Worm (Caenorhabditis elegans) whole organism, L1 larva: ENCODE data around the gene ZK1290.15.

Source experiments
- C04F5.9 ChIP-seq: sonication (generic microtip); optimal IDR thresholded peaks from 2 replicates; lab custom pipeline; 2016; ENCODE audit warnings: missing genetic modification characterization, missing compliant biosample characterization
- C34B4.2 ChIP-seq: sonication (generic microtip); optimal IDR thresholded peaks from 2 replicates; lab custom pipeline; 2017; ENCODE audit warnings: mild to moderate bottlenecking, missing genetic modification characterization, missing compliant biosample characterization
- F16B12.6 ChIP-seq: fragments of 150-350 bp; optimal IDR thresholded peaks from 2 replicates; lab custom pipeline; 2014; ENCODE audit warnings: missing biosample characterization, missing genetic modification characterization
- aha-1 ChIP-seq: fragments of 150-350 bp; optimal IDR thresholded peaks from 2 replicates; lab custom pipeline; 2014; ENCODE audit warnings: missing biosample characterization, missing genetic modification characterization
- alr-1 ChIP-seq: fragments of 200-800 bp; sonication (Bioruptor generic); optimal IDR thresholded peaks from 2 replicates; lab custom pipeline; 2018; ENCODE audit warnings: borderline replicate concordance, mild to moderate bottlenecking, missing genetic modification characterization, missing compliant biosample characterization
- aly-2 ChIP-seq: fragments of 150-350 bp; optimal IDR thresholded peaks from 2 replicates; lab custom pipeline; 2014; ENCODE audit warnings: missing biosample characterization, missing genetic modification characterization
- blmp-1 ChIP-seq: fragments of 150-350 bp; optimal IDR thresholded peaks from 2 replicates; lab custom pipeline; 2014; ENCODE audit warnings: missing biosample characterization, missing genetic modification characterization
- ceh-63 ChIP-seq: fragments of 200-800 bp; sonication (Bioruptor generic); optimal IDR thresholded peaks from 2 replicates; lab custom pipeline; 2018; ENCODE audit warnings: mild to moderate bottlenecking, missing genetic modification characterization, missing compliant biosample characterization
- ceh-88 ChIP-seq: fragments of 200-800 bp; sonication (Bioruptor generic); IDR thresholded peaks from 2 replicates; pipeline ENCODE4 v1.3.6; 2022; ENCODE audit warnings: missing genetic modification characterization, missing compliant biosample characterization
- ces-1 ChIP-seq: fragments of 150-350 bp; optimal IDR thresholded peaks from 2 replicates; lab custom pipeline; 2014; ENCODE audit warnings: missing biosample characterization, missing genetic modification reagents, missing genetic modification characterization
- dpl-1 ChIP-seq, 3 experiments: fragments of 150-350 bp in 2 of 3; sonication (generic microtip) in 1 of 3; optimal IDR thresholded peaks; 2 replicates each; lab custom pipeline; 2014 to 2017; ENCODE audit warnings: missing biosample characterization in 3 of 3, missing genetic modification characterization in 3 of 3, missing genetic modification reagents in 3 of 3
- dsc-1 ChIP-seq: sonication (generic microtip); optimal IDR thresholded peaks from 2 replicates; lab custom pipeline; 2016; ENCODE audit warnings: mild to moderate bottlenecking, missing genetic modification characterization, missing compliant biosample characterization
- egl-13 ChIP-seq: sonication (generic microtip); optimal IDR thresholded peaks from 2 replicates; lab custom pipeline; 2016; ENCODE audit warnings: missing genotype, missing genetic modification reagents, missing genetic modification characterization, missing compliant biosample characterization
- egl-27 ChIP-seq, 2 experiments: fragments of 150-350 bp in 1 of 2; sonication (generic microtip); optimal IDR thresholded peaks; 3 replicates each; lab custom pipeline; 2017 to 2018; ENCODE audit warnings: missing biosample characterization in 2 of 2, missing genetic modification characterization in 2 of 2, missing genetic modification reagents in 2 of 2
- ets-5 ChIP-seq: fragments of 200-800 bp; sonication (Bioruptor generic); IDR thresholded peaks from 2 replicates; pipeline ENCODE4 v1.3.6; 2022; ENCODE audit warnings: missing genetic modification characterization, missing compliant biosample characterization
- fkh-10 ChIP-seq: sonication (generic microtip); optimal IDR thresholded peaks from 2 replicates; lab custom pipeline; 2017; ENCODE audit warnings: missing biosample characterization, missing genetic modification reagents, missing genetic modification characterization
- fos-1 ChIP-seq: fragments of 150-350 bp; optimal IDR thresholded peaks from 2 replicates; lab custom pipeline; 2014; ENCODE audit warnings: missing biosample characterization, missing genetic modification characterization
- grh-1 ChIP-seq: fragments of 200-800 bp; sonication (Bioruptor generic); IDR thresholded peaks from 2 replicates; pipeline ENCODE4 v1.3.6; 2022; ENCODE audit warnings: missing genetic modification reagents, missing genetic modification characterization, missing compliant biosample characterization
- hlh-17 ChIP-seq: fragments of 200-800 bp; sonication (Bioruptor generic); optimal IDR thresholded peaks from 2 replicates; lab custom pipeline; 2018; ENCODE audit warnings: missing genetic modification characterization, mild to moderate bottlenecking, missing compliant biosample characterization, moderate library complexity, borderline replicate concordance
- lin-13 ChIP-seq: fragments of 150-350 bp; optimal IDR thresholded peaks from 2 replicates; lab custom pipeline; 2014; ENCODE audit warnings: missing biosample characterization, missing genetic modification reagents, missing genetic modification characterization
- lin-14 ChIP-seq: fragments of 200-800 bp; sonication (Bioruptor generic); optimal IDR thresholded peaks from 2 replicates; lab custom pipeline; 2018; ENCODE audit warnings: mild to moderate bottlenecking, missing genetic modification characterization, moderate library complexity, missing compliant biosample characterization
- lir-3 ChIP-seq: sonication (generic microtip); optimal IDR thresholded peaks from 2 replicates; lab custom pipeline; 2016; ENCODE audit warnings: mild to moderate bottlenecking, missing genetic modification characterization, moderate library complexity, missing compliant biosample characterization; ENCODE audit not compliant: poor library complexity
- lsy-2 ChIP-seq, 2 experiments: fragments of 150-350 bp; optimal IDR thresholded peaks; 2 replicates each; lab custom pipeline; 2014; ENCODE audit warnings: missing biosample characterization in 2 of 2, missing genetic modification characterization in 2 of 2
- mdl-1 ChIP-seq, 2 experiments: fragments of 150-350 bp; optimal IDR thresholded peaks; 2 replicates each; lab custom pipeline; 2014 to 2017; ENCODE audit warnings: missing biosample characterization in 2 of 2, missing genetic modification characterization in 2 of 2, inconsistent platforms in 1 of 2
- mep-1 ChIP-seq: fragments of 150-350 bp; optimal IDR thresholded peaks from 2 replicates; lab custom pipeline; 2014; ENCODE audit warnings: missing biosample characterization, missing genetic modification characterization
- nhr-11 ChIP-seq: fragments of 150-350 bp; optimal IDR thresholded peaks from 2 replicates; lab custom pipeline; 2014; ENCODE audit warnings: missing biosample characterization, missing genetic modification characterization
- nhr-20 ChIP-seq: sonication (generic microtip); optimal IDR thresholded peaks from 2 replicates; lab custom pipeline; 2016; ENCODE audit warnings: mild to moderate bottlenecking, missing genetic modification characterization, missing compliant biosample characterization
- nhr-237 ChIP-seq: fragments of 150-350 bp; optimal IDR thresholded peaks from 2 replicates; lab custom pipeline; 2014; ENCODE audit warnings: missing biosample characterization, missing genetic modification characterization
- nhr-28 ChIP-seq: fragments of 150-350 bp; optimal IDR thresholded peaks from 2 replicates; lab custom pipeline; 2014; ENCODE audit warnings: missing biosample characterization, missing genetic modification characterization
- nhr-47 ChIP-seq: sonication (generic microtip); optimal IDR thresholded peaks from 2 replicates; lab custom pipeline; 2016; ENCODE audit warnings: mild to moderate bottlenecking, missing genetic modification characterization, moderate library complexity, missing compliant biosample characterization
- nhr-71 ChIP-seq: sonication (generic microtip); optimal IDR thresholded peaks from 2 replicates; lab custom pipeline; 2016; ENCODE audit warnings: mild to moderate bottlenecking, missing genetic modification characterization, moderate library complexity, missing compliant biosample characterization
- nhr-85 ChIP-seq: sonication (generic microtip); peaks from one replicate; lab custom pipeline; 2016; ENCODE audit warnings: missing genetic modification characterization, inconsistent platforms, missing compliant biosample characterization
- nhr-90 ChIP-seq: sonication (generic microtip); optimal IDR thresholded peaks from 2 replicates; lab custom pipeline; 2016; ENCODE audit warnings: mild to moderate bottlenecking, missing genetic modification characterization, missing compliant biosample characterization; ENCODE audit not compliant: poor library complexity
- pag-3 ChIP-seq: sonication (generic microtip); optimal IDR thresholded peaks from 2 replicates; lab custom pipeline; 2017; ENCODE audit warnings: missing genetic modification characterization, mild to moderate bottlenecking, missing compliant biosample characterization, antibody characterized with exemption, borderline replicate concordance; ENCODE audit not compliant: insufficient read depth
- rnt-1 ChIP-seq: sonication (generic microtip); optimal IDR thresholded peaks from 2 replicates; lab custom pipeline; 2016; ENCODE audit warnings: mild to moderate bottlenecking, missing genetic modification characterization, moderate library complexity, missing compliant biosample characterization
- sox-4 ChIP-seq: sonication (generic microtip); optimal IDR thresholded peaks from 2 replicates; lab custom pipeline; 2016; ENCODE audit warnings: missing genetic modification characterization, missing compliant biosample characterization
- sptf-1 ChIP-seq: fragments of 150-350 bp; optimal IDR thresholded peaks from 2 replicates; lab custom pipeline; 2014; ENCODE audit warnings: missing biosample characterization, missing genetic modification characterization
- sup-37 ChIP-seq: fragments of 200-800 bp; sonication (Bioruptor generic); optimal IDR thresholded peaks from 2 replicates; lab custom pipeline; 2018; ENCODE audit warnings: mild to moderate bottlenecking, missing genetic modification characterization, missing compliant biosample characterization
- swsn-7 ChIP-seq: sonication (generic microtip); optimal IDR thresholded peaks from 2 replicates; lab custom pipeline; 2016; ENCODE audit warnings: missing genetic modification characterization, missing compliant biosample characterization
- tbx-2 ChIP-seq: sonication (generic microtip); optimal IDR thresholded peaks from 2 replicates; lab custom pipeline; 2016; ENCODE audit warnings: missing genetic modification characterization, missing compliant biosample characterization
- tlp-1 ChIP-seq: fragments of 150-350 bp; optimal IDR thresholded peaks from 2 replicates; lab custom pipeline; 2014; ENCODE audit warnings: missing biosample characterization, missing genetic modification characterization
- unc-130 ChIP-seq: fragments of 150-350 bp; optimal IDR thresholded peaks from 2 replicates; lab custom pipeline; 2017; ENCODE audit warnings: missing biosample characterization, missing genetic modification characterization, inconsistent platforms
- unc-30 ChIP-seq: sonication (generic microtip); optimal IDR thresholded peaks from 2 replicates; lab custom pipeline; 2017; ENCODE audit warnings: missing biosample characterization, missing genetic modification characterization
- unc-86 ChIP-seq: sonication (generic microtip); optimal IDR thresholded peaks from 2 replicates; lab custom pipeline; 2016; ENCODE audit warnings: missing genetic modification characterization, missing compliant biosample characterization
- vab-15 ChIP-seq: sonication (generic microtip); optimal IDR thresholded peaks from 2 replicates; lab custom pipeline; 2017; ENCODE audit warnings: missing genotype, mild to moderate bottlenecking, missing genetic modification characterization, missing compliant biosample characterization
- zag-1 ChIP-seq: fragments of 150-350 bp; optimal IDR thresholded peaks from 2 replicates; lab custom pipeline; 2014; ENCODE audit warnings: missing biosample characterization, missing genetic modification characterization
- ztf-11 ChIP-seq, 2 experiments: sonication (generic microtip); optimal IDR thresholded peaks; 2 replicates each; lab custom pipeline; 2016 to 2017; ENCODE audit warnings: missing genetic modification characterization in 2 of 2, missing biosample characterization in 1 of 2, missing compliant biosample characterization in 1 of 2

The ZK1290.15 gene

DNA sequence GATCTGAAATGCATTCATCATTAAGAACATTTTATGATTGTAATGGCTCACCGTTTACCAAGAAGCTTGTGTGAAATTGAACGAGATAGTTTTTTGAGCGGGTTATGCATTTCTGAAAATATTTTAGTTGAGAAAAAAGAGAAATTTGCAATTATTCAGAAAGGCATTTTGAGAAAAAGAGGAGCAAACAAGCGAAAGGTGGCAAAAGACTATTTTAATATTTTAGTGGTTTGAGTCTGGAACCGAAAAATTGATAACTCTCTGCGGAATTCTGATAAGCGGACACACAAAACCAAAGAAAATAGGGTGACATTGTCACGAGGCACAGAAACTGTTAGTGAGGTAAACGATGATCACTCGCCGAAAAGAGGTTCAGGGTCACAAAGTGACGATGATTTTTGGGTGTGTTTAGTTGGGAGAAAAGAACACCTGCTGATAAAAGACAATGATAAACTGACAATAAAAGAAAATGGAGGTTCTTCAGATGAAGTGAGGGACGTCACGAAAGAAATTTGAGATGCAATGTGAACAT, 31.4 kb downstream of the ZK1290.15 start (continued):
- TF ChIP-seq blmp-1 (tag; lab: Kevin White, UChicago), result peak; percentile 36
- no peak for TF ChIP-seq lin-13
- no peak for TF ChIP-seq unc-30 (tag; lab: Kevin White, UChicago)
- TF ChIP-seq lir-3 (tag; lab: Kevin White, UChicago), result no peak
- TF ChIP-seq tlp-1 (tag; lab: Kevin White, UChicago), result no peak
- no peak for TF ChIP-seq zag-1 (tag; lab: Kevin White, UChicago)
- TF ChIP-seq swsn-7, result no peak
- no peak for TF ChIP-seq lsy-2 (tag; optimal IDR thresholded peaks at IDR 0.05; lab: Kevin White, UChicago)
- TF ChIP-seq nhr-237 (tag; lab: Kevin White, UChicago), result no peak
- no peak for TF ChIP-seq C04F5.9
- TF ChIP-seq sptf-1 (tag; lab: Kevin White, UChicago), result no peak
- no peak for TF ChIP-seq ets-5 (GFP tag; lab: Robert Waterston, UW)
- TF ChIP-seq aly-2 (tag; lab: Kevin White, UChicago), result no peak
- TF ChIP-seq ceh-63 (GFP tag; lab: Kevin White, UChicago), result no peak
- TF ChIP-seq sup-37 (GFP tag; lab: Kevin White, UChicago), result no peak
- TF ChIP-seq lin-14 (GFP tag; lab: Kevin White, UChicago), result peak; percentile 70
- TF ChIP-seq nhr-11 (tag; lab: Kevin White, UChicago), result no peak
- TF ChIP-seq nhr-28 (tag; lab: Kevin White, UChicago), result no peak
- TF ChIP-seq nhr-71 (tag; lab: Kevin White, UChicago), result peak; percentile 45
- no peak for TF ChIP-seq pag-3 (tag; lab: Kevin White, UChicago)
- TF ChIP-seq dpl-1 (GFP tag; optimal IDR thresholded peaks at IDR 0.05; lab: Kevin White, UChicago), result no peak
- peak; percentile 53 for TF ChIP-seq nhr-85 (tag; lab: Kevin White, UChicago)
- TF ChIP-seq unc-86 (tag; lab: Kevin White, UChicago), result no peak
- TF ChIP-seq fkh-10 (GFP tag; lab: Kevin White, UChicago), result no peak
- no peak for TF ChIP-seq F16B12.6 (tag; lab: Kevin White, UChicago)
- no peak for TF ChIP-seq hlh-17 (GFP tag; lab: Kevin White, UChicago)
- peak; percentile 58 for TF ChIP-seq nhr-20 (tag; lab: Kevin White, UChicago)
- TF ChIP-seq mdl-1 (tag; optimal IDR thresholded peaks at IDR 0.05; lab: Kevin White, UChicago), result peak in 1 of 2 experiments; percentile 39
- TF ChIP-seq aha-1, result no peak
- TF ChIP-seq sox-4 (tag; lab: Kevin White, UChicago), result no peak
- peak; percentile 37 for TF ChIP-seq nhr-90 (tag; lab: Kevin White, UChicago)
- TF ChIP-seq ztf-11 (tag; optimal IDR thresholded peaks at IDR 0.05; lab: Kevin White, UChicago), result no peak
- no peak for TF ChIP-seq nhr-47
- TF ChIP-seq rnt-1 (tag; lab: Kevin White, UChicago), result no peak
- TF ChIP-seq ces-1 (GFP tag; lab: Kevin White, UChicago), result no peak

- TF ChIP-seq lin-14 (GFP tag; lab: Kevin White, UChicago) (peak; percentile 0), swsn-7 (no peak)
Measured at ce11 chrII:7555454-7555853, 32.1 kb downstream of the ZK1290.15 start, which contains the start of gene ZK1290.14. Gene ZK1290.14 (minus strand): TSS chrII:7555592.

DNA sequence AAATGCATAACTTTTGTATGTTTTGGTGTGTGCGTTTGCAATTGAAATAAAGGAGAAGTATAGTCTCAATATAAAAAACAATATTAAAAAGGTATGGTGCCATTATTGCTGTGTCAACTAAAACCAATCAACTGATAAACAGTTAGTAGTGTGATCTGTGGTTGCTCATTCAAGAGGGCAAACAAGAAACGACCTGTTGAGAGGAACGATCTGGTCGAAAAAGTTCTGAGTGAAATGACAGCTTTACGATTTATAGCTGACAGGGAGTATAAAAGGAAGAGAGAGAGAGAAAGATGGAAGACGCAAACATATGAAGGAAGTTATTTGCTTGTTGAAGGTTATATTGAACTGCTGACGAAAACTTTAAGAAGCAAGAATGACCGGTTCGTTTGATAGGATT, 34.6 kb downstream of the ZK1290.15 start:
- TF ChIP-seq alr-1 (tag; lab: Kevin White, UChicago) (no peak), lin-14 (GFP tag; lab: Kevin White, UChicago) (peak; percentile 10), nhr-85 (tag; lab: Kevin White, UChicago) (no peak)

DNA sequence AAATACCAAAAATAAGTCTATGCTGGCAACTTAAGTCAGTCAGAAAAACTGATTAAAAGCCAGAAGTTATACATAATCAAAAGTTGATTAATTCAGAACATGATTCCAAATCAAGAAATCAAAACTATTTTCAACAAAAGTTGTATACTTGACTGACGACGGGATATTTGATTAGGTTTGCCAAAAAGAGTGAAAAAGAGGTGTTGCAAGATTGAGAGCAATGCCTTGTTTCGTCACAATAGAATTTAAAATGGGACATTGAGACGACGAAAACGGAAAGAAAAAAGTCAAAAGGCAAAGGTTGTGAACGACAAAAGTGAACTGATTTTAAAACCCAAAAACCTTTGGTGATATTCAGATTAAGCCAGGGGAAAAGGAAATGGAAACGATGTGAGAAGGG, 35.5 kb downstream of the ZK1290.15 start:
- TF ChIP-seq mep-1 (tag; lab: Kevin White, UChicago) (no peak), egl-13 (no peak), lsy-2 (tag; optimal IDR thresholded peaks at IDR 0.05; lab: Kevin White, UChicago) (no peak), lin-14 (GFP tag; lab: Kevin White, UChicago) (peak; percentile 43), fkh-10 (GFP tag; lab: Kevin White, UChicago) (peak; percentile 88), unc-86 (tag; lab: Kevin White, UChicago) (no peak), grh-1 (GFP tag; lab: Robert Waterston, UW) (no peak), ets-5 (GFP tag; lab: Robert Waterston, UW) (no peak), tbx-2 (tag; lab: Kevin White, UChicago) (no peak), ceh-88 (GFP tag; lab: Robert Waterston, UW) (no peak), nhr-28 (tag; lab: Kevin White, UChicago) (no peak), C34B4.2 (tag; lab: Kevin White, UChicago) (no peak), vab-15 (tag; lab: Kevin White, UChicago) (no peak), fos-1 (tag; lab: Kevin White, UChicago) (no peak), unc-130 (tag; lab: Kevin White, UChicago) (no peak), dsc-1 (tag; lab: Kevin White, UChicago) (no peak), egl-27 (tag; optimal IDR thresholded peaks at IDR 0.05; lab: Kevin White, UChicago) (no peak)
- TF ChIP-seq, all 84 proteins: peak for 2
